Worm (Caenorhabditis elegans): ENCODE results near the gene Y41D4A.7.

Y41D4A.7 gene

ce11 chrIV:1709695-1710315 lies 51.6 kb downstream of the Y41D4A.7 start, which contains the start of the genes pbs-1 and K08D12.3:
Gene pbs-1, minus strand, starts transcription at chrIV:1709745.
Gene K08D12.3, plus strand, starts transcription at chrIV:1710265.
- no peak for TF ChIP-seq ceh-24 (tag; optimal IDR thresholded peaks at IDR 0.05)
- no peak for TF ChIP-seq che-1 (tag; optimal IDR thresholded peaks at IDR 0.05)
- no peak for TF ChIP-seq unc-42 (tag; optimal IDR thresholded peaks at IDR 0.05)
- no peak for TF ChIP-seq hlh-6 (tag; optimal IDR thresholded peaks at IDR 0.05)
- no peak for TF ChIP-seq sdc-2 (tag; optimal IDR thresholded peaks at IDR 0.05)
- no peak for TF ChIP-seq C08G9.2 (tag; optimal IDR thresholded peaks at IDR 0.05)
- no peak for TF ChIP-seq hlh-13 (GFP tag; optimal IDR thresholded peaks at IDR 0.05)
- no peak for TF ChIP-seq sox-2 (GFP tag; IDR thresholded peaks at IDR 0.05)
- TF ChIP-seq ceh-14 (tag; optimal IDR thresholded peaks at IDR 0.05): no peak
- TF ChIP-seq tbx-2 (tag; optimal IDR thresholded peaks at IDR 0.05): peak; percentile 19
- TF ChIP-seq unc-55 (GFP tag; optimal IDR thresholded peaks at IDR 0.05): peak; percentile 44
- no peak for TF ChIP-seq rnt-1 (tag; optimal IDR thresholded peaks at IDR 0.05)
- TF ChIP-seq ceh-2 (tag; optimal IDR thresholded peaks at IDR 0.05): no peak
- peak; percentile 58 for TF ChIP-seq nfya-1 (tag; optimal IDR thresholded peaks at IDR 0.05)
- TF ChIP-seq zip-5 (tag; optimal IDR thresholded peaks at IDR 0.05): no peak
- no peak for TF ChIP-seq nhr-11 (tag; optimal IDR thresholded peaks at IDR 0.05)
- peak; percentile 6 for TF ChIP-seq hlh-30 (tag; optimal IDR thresholded peaks at IDR 0.05; ENCODE audit: insufficient read depth)
- TF ChIP-seq unc-3 (GFP tag; conservative IDR thresholded peaks at IDR 0.05): no peak
- TF ChIP-seq unc-3 (tag; optimal IDR thresholded peaks at IDR 0.05): no peak

- TF ChIP-seq nhr-232 (tag; optimal IDR thresholded peaks at IDR 0.05): no peak
These were observed 52.4 kb downstream of the Y41D4A.7 start for ce11 chrIV:1709002-1709401.

- no peak for TF ChIP-seq sdc-2 (tag; optimal IDR thresholded peaks at IDR 0.05)
- TF ChIP-seq ceh-19 (GFP tag; optimal IDR thresholded peaks at IDR 0.05): no peak
- no peak for TF ChIP-seq pha-2 (tag; optimal IDR thresholded peaks at IDR 0.05)
- no peak for TF ChIP-seq lim-6 (tag; optimal IDR thresholded peaks at IDR 0.05)
- TF ChIP-seq ceh-31 (tag; optimal IDR thresholded peaks at IDR 0.05): peak; percentile 19
These were observed 52.9 kb downstream of the Y41D4A.7 start for ce11 chrIV:1708426-1708826.

ce11 chrIV:1707960-1708359 lies 53.4 kb downstream of the Y41D4A.7 start:
- TF ChIP-seq nhr-11 (tag; optimal IDR thresholded peaks at IDR 0.05) (no peak), tbx-7 (tag; optimal IDR thresholded peaks at IDR 0.05) (no peak), ceh-31 (tag; optimal IDR thresholded peaks at IDR 0.05) (no peak), unc-55 (GFP tag; optimal IDR thresholded peaks at IDR 0.05) (no peak), tbx-2 (tag; optimal IDR thresholded peaks at IDR 0.05) (no peak), pqm-1 (tag; optimal IDR thresholded peaks at IDR 0.05) (no peak), fkh-6 (tag; optimal IDR thresholded peaks at IDR 0.05) (no peak), unc-86 (tag; optimal IDR thresholded peaks at IDR 0.05) (no peak), hlh-8 (tag; optimal IDR thresholded peaks at IDR 0.05) (no peak), ceh-22 (tag; optimal IDR thresholded peaks at IDR 0.05) (no peak), ceh-18 (tag; optimal IDR thresholded peaks at IDR 0.05) (no peak)

- TF ChIP-seq pha-4 (tag; optimal IDR thresholded peaks at IDR 0.05) (no peak), elt-2 (tag; optimal IDR thresholded peaks at IDR 0.05) (no peak)
These were observed 54.4 kb downstream of the Y41D4A.7 start, which contains the start of gene K08D12.4 for ce11 chrIV:1706996-1707395. Gene K08D12.4, plus strand, starts transcription at chrIV:1707296.

Measured in whole organism, late embryonic.